Worm (Caenorhabditis elegans): ENCODE data around the gene sdz-35.

ce11 chrII:3209251-3209650, 672 bp upstream of the sdz-35 start, which contains the start of gene ZC239.6:
- no peak for TF ChIP-seq nhr-77 (tag; optimal IDR thresholded peaks at IDR 0.05)
- TF ChIP-seq snpc-4 (tag; optimal IDR thresholded peaks at IDR 0.05), result no peak
- TF ChIP-seq nhr-237 (tag; optimal IDR thresholded peaks at IDR 0.05), result no peak
- TF ChIP-seq lin-39 (tag; optimal IDR thresholded peaks at IDR 0.05), result no peak
- TF ChIP-seq lin-13 (GFP tag; optimal IDR thresholded peaks at IDR 0.05), result no peak
- no peak for TF ChIP-seq nhr-25 (tag; optimal IDR thresholded peaks at IDR 0.05)

All from whole organism, L2 larva.